Worm (Caenorhabditis elegans) whole organism, L1 larva: ENCODE results near the gene clp-7.

Experiments used
- C04F5.9 ChIP-seq: sonication (generic microtip); optimal IDR thresholded peaks from 2 replicates; lab custom pipeline; 2016; ENCODE audit warnings: missing genetic modification characterization, missing compliant biosample characterization
- C34B4.2 ChIP-seq: sonication (generic microtip); optimal IDR thresholded peaks from 2 replicates; lab custom pipeline; 2017; ENCODE audit warnings: mild to moderate bottlenecking, missing genetic modification characterization, missing compliant biosample characterization
- F16B12.6 ChIP-seq: fragments of 150-350 bp; optimal IDR thresholded peaks from 2 replicates; lab custom pipeline; 2014; ENCODE audit warnings: missing biosample characterization, missing genetic modification characterization
- Y116A8C.19 ChIP-seq: sonication (generic microtip); optimal IDR thresholded peaks from 2 replicates; lab custom pipeline; 2016; ENCODE audit warnings: missing compliant biosample characterization, missing genetic modification characterization, borderline replicate concordance
- aha-1 ChIP-seq: fragments of 150-350 bp; optimal IDR thresholded peaks from 2 replicates; lab custom pipeline; 2014; ENCODE audit warnings: missing biosample characterization, missing genetic modification characterization
- ama-1 ChIP-seq: fragments of 150-350 bp; optimal IDR thresholded peaks from 2 replicates; lab custom pipeline; 2014
- ceh-63 ChIP-seq: fragments of 200-800 bp; sonication (Bioruptor generic); optimal IDR thresholded peaks from 2 replicates; lab custom pipeline; 2018; ENCODE audit warnings: mild to moderate bottlenecking, missing genetic modification characterization, missing compliant biosample characterization
- ceh-82 ChIP-seq, 3 experiments: fragments of 150-350 bp in 1 of 3; sonication (generic microtip) in 2 of 3; optimal IDR thresholded peaks; 2 replicates each; lab custom pipeline; 2014 to 2017; ENCODE audit warnings: missing biosample characterization in 3 of 3, missing genetic modification characterization in 3 of 3
- ceh-90 ChIP-seq: sonication (generic microtip); optimal IDR thresholded peaks from 2 replicates; lab custom pipeline; 2016; ENCODE audit warnings: missing genetic modification characterization, missing compliant biosample characterization
- dpl-1 ChIP-seq, 3 experiments: fragments of 150-350 bp in 2 of 3; sonication (generic microtip) in 1 of 3; optimal IDR thresholded peaks; 2 replicates each; lab custom pipeline; 2014 to 2017; ENCODE audit warnings: missing biosample characterization in 3 of 3, missing genetic modification characterization in 3 of 3, missing genetic modification reagents in 3 of 3
- dsc-1 ChIP-seq: sonication (generic microtip); optimal IDR thresholded peaks from 2 replicates; lab custom pipeline; 2016; ENCODE audit warnings: mild to moderate bottlenecking, missing genetic modification characterization, missing compliant biosample characterization
- efl-1 ChIP-seq, 4 experiments: fragments of 150-350 bp; optimal IDR thresholded peaks in 3 of 4; peaks in 1 of 4; 1 replicate in 1 of 4; 2 replicates in 3 of 4; lab custom pipeline; 2014; ENCODE audit warnings: missing biosample characterization in 2 of 4, missing genetic modification characterization in 2 of 4, missing genetic modification reagents in 2 of 4
- efl-3 ChIP-seq: fragments of 200-800 bp; sonication (Bioruptor generic); optimal IDR thresholded peaks from 2 replicates; lab custom pipeline; 2018; ENCODE audit warnings: mild to moderate bottlenecking, missing genetic modification characterization, missing compliant biosample characterization
- egl-13 ChIP-seq: sonication (generic microtip); optimal IDR thresholded peaks from 2 replicates; lab custom pipeline; 2016; ENCODE audit warnings: missing genotype, missing genetic modification reagents, missing genetic modification characterization, missing compliant biosample characterization
- egl-27 ChIP-seq, 2 experiments: fragments of 150-350 bp in 1 of 2; sonication (generic microtip); optimal IDR thresholded peaks; 3 replicates each; lab custom pipeline; 2017 to 2018; ENCODE audit warnings: missing biosample characterization in 2 of 2, missing genetic modification characterization in 2 of 2, missing genetic modification reagents in 2 of 2
- elt-2 ChIP-seq: sonication (generic microtip); optimal IDR thresholded peaks from 2 replicates; lab custom pipeline; 2016; ENCODE audit warnings: missing genetic modification characterization, mild to moderate bottlenecking, inconsistent platforms, missing compliant biosample characterization, missing genetic modification reagents
- ets-5 ChIP-seq: fragments of 200-800 bp; sonication (Bioruptor generic); IDR thresholded peaks from 2 replicates; pipeline ENCODE4 v1.3.6; 2022; ENCODE audit warnings: missing genetic modification characterization, missing compliant biosample characterization
- fkh-10 ChIP-seq: sonication (generic microtip); optimal IDR thresholded peaks from 2 replicates; lab custom pipeline; 2017; ENCODE audit warnings: missing biosample characterization, missing genetic modification reagents, missing genetic modification characterization
- grh-1 ChIP-seq: fragments of 200-800 bp; sonication (Bioruptor generic); IDR thresholded peaks from 2 replicates; pipeline ENCODE4 v1.3.6; 2022; ENCODE audit warnings: missing genetic modification reagents, missing genetic modification characterization, missing compliant biosample characterization
- hlh-17 ChIP-seq: fragments of 200-800 bp; sonication (Bioruptor generic); optimal IDR thresholded peaks from 2 replicates; lab custom pipeline; 2018; ENCODE audit warnings: missing genetic modification characterization, mild to moderate bottlenecking, missing compliant biosample characterization, moderate library complexity, borderline replicate concordance
- hlh-4 ChIP-seq: sonication (generic microtip); optimal IDR thresholded peaks from 2 replicates; lab custom pipeline; 2016; ENCODE audit warnings: mild to moderate bottlenecking, missing genetic modification characterization, missing compliant biosample characterization
- hpl-2 ChIP-seq: fragments of 150-350 bp; optimal IDR thresholded peaks from 2 replicates; lab custom pipeline; 2014; ENCODE audit warnings: missing biosample characterization, missing genetic modification reagents, missing genetic modification characterization
- lin-13 ChIP-seq: fragments of 150-350 bp; optimal IDR thresholded peaks from 2 replicates; lab custom pipeline; 2014; ENCODE audit warnings: missing biosample characterization, missing genetic modification reagents, missing genetic modification characterization
- lin-15B ChIP-seq: fragments of 150-350 bp; sonication (generic microtip); optimal IDR thresholded peaks from 3 replicates; lab custom pipeline; 2014; ENCODE audit warnings: missing biosample characterization, missing genetic modification characterization
- lin-35 ChIP-seq, 2 experiments: fragments of 150-350 bp; optimal IDR thresholded peaks; 2 replicates each; lab custom pipeline; 2014; ENCODE audit warnings: missing biosample characterization in 2 of 2, missing genetic modification characterization in 2 of 2, missing genetic modification reagents in 2 of 2
- lin-39 ChIP-seq: fragments of 150-350 bp; optimal IDR thresholded peaks from 2 replicates; lab custom pipeline; 2014; ENCODE audit warnings: missing biosample characterization, missing genetic modification reagents, missing genetic modification characterization
- lsy-2 ChIP-seq, 2 experiments: fragments of 150-350 bp; optimal IDR thresholded peaks; 2 replicates each; lab custom pipeline; 2014; ENCODE audit warnings: missing biosample characterization in 2 of 2, missing genetic modification characterization in 2 of 2
- nhr-12 ChIP-seq: sonication (generic microtip); optimal IDR thresholded peaks from 2 replicates; lab custom pipeline; 2017; ENCODE audit warnings: missing biosample characterization, missing genetic modification characterization
- nhr-237 ChIP-seq: fragments of 150-350 bp; optimal IDR thresholded peaks from 2 replicates; lab custom pipeline; 2014; ENCODE audit warnings: missing biosample characterization, missing genetic modification characterization
- pag-3 ChIP-seq: sonication (generic microtip); optimal IDR thresholded peaks from 2 replicates; lab custom pipeline; 2017; ENCODE audit warnings: missing genetic modification characterization, mild to moderate bottlenecking, missing compliant biosample characterization, antibody characterized with exemption, borderline replicate concordance; ENCODE audit not compliant: insufficient read depth
- pax-3 ChIP-seq: fragments of 200-800 bp; sonication (Bioruptor generic); optimal IDR thresholded peaks from 2 replicates; lab custom pipeline; 2018; ENCODE audit warnings: mild to moderate bottlenecking, missing genetic modification characterization, moderate library complexity, missing compliant biosample characterization
- snpc-4 ChIP-seq: fragments of 150-350 bp; optimal IDR thresholded peaks from 2 replicates; lab custom pipeline; 2014; ENCODE audit warnings: missing biosample characterization, missing genetic modification characterization
- snu-23 ChIP-seq: sonication (generic microtip); optimal IDR thresholded peaks from 2 replicates; lab custom pipeline; 2016; ENCODE audit warnings: missing genetic modification characterization, missing compliant biosample characterization
- sptf-1 ChIP-seq: fragments of 150-350 bp; optimal IDR thresholded peaks from 2 replicates; lab custom pipeline; 2014; ENCODE audit warnings: missing biosample characterization, missing genetic modification characterization
- sup-37 ChIP-seq: fragments of 200-800 bp; sonication (Bioruptor generic); optimal IDR thresholded peaks from 2 replicates; lab custom pipeline; 2018; ENCODE audit warnings: mild to moderate bottlenecking, missing genetic modification characterization, missing compliant biosample characterization
- tbx-2 ChIP-seq: sonication (generic microtip); optimal IDR thresholded peaks from 2 replicates; lab custom pipeline; 2016; ENCODE audit warnings: missing genetic modification characterization, missing compliant biosample characterization
- tlp-1 ChIP-seq: fragments of 150-350 bp; optimal IDR thresholded peaks from 2 replicates; lab custom pipeline; 2014; ENCODE audit warnings: missing biosample characterization, missing genetic modification characterization
- unc-30 ChIP-seq: sonication (generic microtip); optimal IDR thresholded peaks from 2 replicates; lab custom pipeline; 2017; ENCODE audit warnings: missing biosample characterization, missing genetic modification characterization
- unc-62 ChIP-seq: fragments of 150-350 bp; optimal IDR thresholded peaks from 2 replicates; lab custom pipeline; 2014; ENCODE audit warnings: missing biosample characterization, missing genetic modification reagents, missing genetic modification characterization
- unc-86 ChIP-seq: sonication (generic microtip); optimal IDR thresholded peaks from 2 replicates; lab custom pipeline; 2016; ENCODE audit warnings: missing genetic modification characterization, missing compliant biosample characterization
- unc-98 ChIP-seq: fragments of 200-800 bp; sonication (Bioruptor generic); IDR thresholded peaks from 2 replicates; pipeline ENCODE4 v1.3.6; 2022; ENCODE audit warnings: missing genetic modification characterization, missing compliant biosample characterization
- vab-15 ChIP-seq: sonication (generic microtip); optimal IDR thresholded peaks from 2 replicates; lab custom pipeline; 2017; ENCODE audit warnings: missing genotype, mild to moderate bottlenecking, missing genetic modification characterization, missing compliant biosample characterization
- xbp-1 ChIP-seq: sonication (generic microtip); optimal IDR thresholded peaks from 2 replicates; lab custom pipeline; 2016; ENCODE audit warnings: missing genetic modification characterization, missing compliant biosample characterization
- zip-4 ChIP-seq: fragments of 200-800 bp; sonication (Bioruptor generic); optimal IDR thresholded peaks from 2 replicates; lab custom pipeline; 2018; ENCODE audit warnings: mild to moderate bottlenecking, missing genetic modification characterization, moderate library complexity, missing compliant biosample characterization
- ztf-4 ChIP-seq: fragments of 150-350 bp; optimal IDR thresholded peaks from 2 replicates; lab custom pipeline; 2014; ENCODE audit warnings: missing biosample characterization, missing genetic modification characterization

Gene clp-7

ce11 chrIV:1424962-1425361, 20.8 kb downstream of the clp-7 start, which contains the start of gene Y77E11A.8:
Y77E11A.8 (minus strand) TSS chrIV:1425062.
- TF ChIP-seq vab-15 (tag; lab: Kevin White, UChicago) (no peak), ceh-82 (tag; optimal IDR thresholded peaks at IDR 0.05; lab: Kevin White, UChicago) (no peak), unc-86 (tag; lab: Kevin White, UChicago) (no peak), sup-37 (GFP tag; lab: Kevin White, UChicago) (no peak), aha-1 (no peak), dsc-1 (tag; lab: Kevin White, UChicago) (no peak), elt-2 (tag; lab: Kevin White, UChicago) (no peak)
- TF ChIP-seq, all 84 proteins: peak for 0

ce11 chrIV:1420603-1421002, 25.2 kb downstream of the clp-7 start, which contains the start of gene jtr-1:
jtr-1 (plus strand) TSS chrIV:1420929.
- TF ChIP-seq lin-39 (tag; lab: Kevin White, UChicago) (no peak), fkh-10 (GFP tag; lab: Kevin White, UChicago) (no peak), hpl-2 (GFP tag; lab: Kevin White, UChicago) (no peak), lin-15B (tag; lab: Kevin White, UChicago) (no peak), lin-35 (GFP tag; optimal IDR thresholded peaks at IDR 0.05; lab: Kevin White, UChicago) (no peak), dsc-1 (tag; lab: Kevin White, UChicago) (no peak), pax-3 (tag; lab: Kevin White, UChicago) (no peak), nhr-12 (tag; lab: Kevin White, UChicago) (no peak), pag-3 (tag; lab: Kevin White, UChicago) (no peak), Y116A8C.19 (tag; lab: Kevin White, UChicago) (no peak), tlp-1 (no peak), snu-23 (no peak), xbp-1 (tag; lab: Kevin White, UChicago) (no peak), ceh-90 (tag; lab: Kevin White, UChicago) (no peak), zip-4 (no peak)
- TF ChIP-seq, all 84 proteins: peak for 0

- TF ChIP-seq ama-1 (no peak), unc-30 (tag; lab: Kevin White, UChicago) (no peak), fkh-10 (GFP tag; lab: Kevin White, UChicago) (peak; percentile 92), F16B12.6 (tag; lab: Kevin White, UChicago) (peak; percentile 56), egl-27 (tag; optimal IDR thresholded peaks at IDR 0.05; lab: Kevin White, UChicago) (peak; percentile 57 to 68), sptf-1 (tag; lab: Kevin White, UChicago) (no peak), nhr-237 (tag; lab: Kevin White, UChicago) (peak; percentile 89), tbx-2 (tag; lab: Kevin White, UChicago) (peak; percentile 89), hlh-4 (tag; lab: Kevin White, UChicago) (no peak), unc-98 (GFP tag; lab: Robert Waterston, UW) (peak; percentile 55; the same call in 1 of the 2 replicates), efl-3 (GFP tag; lab: Kevin White, UChicago) (no peak), egl-13 (tag; lab: Kevin White, UChicago) (no peak), lin-15B (tag; lab: Kevin White, UChicago) (peak; percentile 99), lin-35 (GFP tag; optimal IDR thresholded peaks at IDR 0.05; lab: Kevin White, UChicago) (peak; percentile 92 to 94), elt-2 (tag; lab: Kevin White, UChicago) (peak; percentile 12), ztf-4 (tag; lab: Kevin White, UChicago) (no peak), hlh-17 (GFP tag; lab: Kevin White, UChicago) (no peak), lin-13 (GFP tag; lab: Kevin White, UChicago) (peak; percentile 97), efl-1 (optimal IDR thresholded peaks at IDR 0.05; lab: Kevin White, UChicago) (peak; percentile 87 to 94), efl-1 (GFP tag; optimal IDR thresholded peaks at IDR 0.05 in 1 of 2; lab: Kevin White, UChicago) (peak; percentile 82 to 97), pax-3 (tag; lab: Kevin White, UChicago) (peak; percentile 75), C34B4.2 (tag; lab: Kevin White, UChicago) (no peak), snu-23 (peak; percentile 94), pag-3 (tag; lab: Kevin White, UChicago) (no peak), lsy-2 (tag; optimal IDR thresholded peaks at IDR 0.05; lab: Kevin White, UChicago) (peak; percentile 88 to 95), grh-1 (GFP tag; lab: Robert Waterston, UW) (peak; percentile 30; the same call in 1 of the 2 replicates), dpl-1 (GFP tag; optimal IDR thresholded peaks at IDR 0.05; lab: Kevin White, UChicago) (peak; percentile 79 to 88 (median 83)), ets-5 (GFP tag; lab: Robert Waterston, UW) (no peak), unc-62 (GFP tag; lab: Kevin White, UChicago) (no peak), ceh-63 (GFP tag; lab: Kevin White, UChicago) (no peak), ceh-82 (tag; optimal IDR thresholded peaks at IDR 0.05; lab: Kevin White, UChicago) (peak; percentile 91 to 99 (median 91)), snpc-4 (tag; lab: Kevin White, UChicago) (peak; percentile 83), zip-4 (no peak), C04F5.9 (peak; percentile 61)
These were observed 25.8 kb downstream of the clp-7 start, which contains the start of gene Y77E11A.7 for ce11 chrIV:1419795-1420509. Y77E11A.7 (minus strand) TSS chrIV:1419849.
